Worm (Caenorhabditis elegans): ENCODE data around the gene srd-18.

srd-18 gene

DNA sequence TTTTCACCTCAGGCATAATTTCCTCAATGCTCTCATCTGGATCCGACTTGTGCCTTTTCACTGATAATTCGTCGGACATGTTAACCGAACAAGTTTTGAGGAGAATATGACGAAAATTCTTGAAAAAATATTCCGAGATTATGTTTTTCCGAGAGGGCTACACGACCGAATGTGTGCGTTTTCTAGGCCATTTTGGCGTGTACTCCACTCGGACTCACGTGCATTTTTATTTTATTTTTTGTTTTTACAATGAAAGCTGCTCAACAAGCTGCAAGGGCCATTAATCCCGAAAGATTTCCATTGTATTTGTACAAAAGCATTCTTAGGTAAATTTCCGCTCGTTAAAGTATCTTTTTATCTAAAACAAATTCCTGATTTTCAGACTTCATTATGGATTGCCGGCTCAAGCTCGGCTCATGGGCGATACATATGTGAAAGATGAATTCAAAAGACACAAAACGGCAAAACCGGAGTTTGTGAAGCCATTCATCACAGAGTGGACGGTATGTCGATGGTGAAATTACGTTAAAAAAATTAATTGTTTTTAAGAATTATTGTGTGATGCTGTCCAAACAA is 41.6 kb upstream of the srd-18 start, which contains the start of the genes F25H9.6 and F25H9.7 (continued):
- TF ChIP-seq tbx-9 (tag; optimal IDR thresholded peaks at IDR 0.05; ENCODE audit: borderline replicate concordance): no peak
- peak; percentile 79 for TF ChIP-seq ceh-100 (GFP tag; IDR thresholded peaks at IDR 0.05)
- peak; percentile 24; the same call in 1 of the 2 replicates for TF ChIP-seq C17E4.6 (GFP tag; IDR thresholded peaks at IDR 0.05)
- peak; percentile 22 for TF ChIP-seq F10E7.11 (tag; optimal IDR thresholded peaks at IDR 0.05)
- TF ChIP-seq dox-1 (GFP tag; IDR thresholded peaks at IDR 0.05): peak; percentile 88; the same call in 1 of the 2 replicates
- TF ChIP-seq nhr-90 (tag; optimal IDR thresholded peaks at IDR 0.05): no peak
- TF ChIP-seq sea-2 (GFP tag; IDR thresholded peaks at IDR 0.05): peak; percentile 47; the same call in 1 of the 2 replicates
- TF ChIP-seq ztf-18 (tag; optimal IDR thresholded peaks at IDR 0.05): peak; percentile 12
- peak in 1 of 3 experiments; percentile 64 for TF ChIP-seq lin-35 (GFP tag; optimal IDR thresholded peaks at IDR 0.05)
- TF ChIP-seq unc-130 (GFP tag; optimal IDR thresholded peaks at IDR 0.05): peak; percentile 96
- TF ChIP-seq ceh-79 (tag; optimal IDR thresholded peaks at IDR 0.05): peak; percentile 49
- no peak for TF ChIP-seq nfya-1 (tag; optimal IDR thresholded peaks at IDR 0.05; ENCODE audit: borderline replicate concordance, insufficient read depth)
- TF ChIP-seq nfyb-1 (GFP tag; IDR thresholded peaks at IDR 0.05): peak; percentile 81
- TF ChIP-seq nhr-120 (GFP tag; IDR thresholded peaks at IDR 0.05): 0 out of 2 replicates have a peak, but pooled peaks have one; percentile 58
- peak; percentile 91 for TF ChIP-seq akir-1 (GFP tag; optimal IDR thresholded peaks at IDR 0.05)
- peak; percentile 91; the same call in 1 of the 2 replicates for TF ChIP-seq bed-2 (GFP tag; IDR thresholded peaks at IDR 0.05)
- TF ChIP-seq nhr-27 (tag; optimal IDR thresholded peaks at IDR 0.05): peak; percentile 46
- TF ChIP-seq B0261.1 (tag; optimal IDR thresholded peaks at IDR 0.05): peak; percentile 11
- TF ChIP-seq hsf-1 (GFP tag; IDR thresholded peaks at IDR 0.05): peak; percentile 60; the same call in 1 of the 2 replicates
- no peak for TF ChIP-seq Y95B8A.8 (GFP tag; IDR thresholded peaks at IDR 0.05)
- peak; percentile 92 for TF ChIP-seq K12H6.12 (tag; optimal IDR thresholded peaks at IDR 0.05)
- 0 out of 2 replicates have a peak, but pooled peaks have one; percentile 45 for TF ChIP-seq F39B2.1 (GFP tag; IDR thresholded peaks at IDR 0.05)
- TF ChIP-seq snpc-1.3 (tag; optimal IDR thresholded peaks at IDR 0.05; ENCODE audit: insufficient read depth): peak; percentile 31
- peak; percentile 74 for TF ChIP-seq madf-10 (tag; optimal IDR thresholded peaks at IDR 0.05)
- no peak for TF ChIP-seq gei-17 (GFP tag; optimal IDR thresholded peaks at IDR 0.05)
- TF ChIP-seq let-607 (tag; optimal IDR thresholded peaks at IDR 0.05): peak in 1 of 2 experiments; percentile 71
- peak; percentile 95 for TF ChIP-seq ceh-27 (GFP tag; optimal IDR thresholded peaks at IDR 0.05)
- TF ChIP-seq ztf-22 (GFP tag; optimal IDR thresholded peaks at IDR 0.05): peak; percentile 39
- TF ChIP-seq ets-4 (GFP tag; optimal IDR thresholded peaks at IDR 0.05): no peak
- TF ChIP-seq zfh-2 (GFP tag; conservative IDR thresholded peaks at IDR 0.05): no peak
- no peak for TF ChIP-seq B0019.2 (GFP tag; conservative IDR thresholded peaks at IDR 0.05)
- peak; percentile 57; the same call in 1 of the 2 replicates for TF ChIP-seq B0336.3 (GFP tag; IDR thresholded peaks at IDR 0.05)
- TF ChIP-seq B0035.1 (tag; optimal IDR thresholded peaks at IDR 0.05): peak; percentile 42
- peak; percentile 31 to 92 for TF ChIP-seq rec-8 (tag; optimal IDR thresholded peaks at IDR 0.05)
- TF ChIP-seq F55B11.4 (tag; optimal IDR thresholded peaks at IDR 0.05; ENCODE audit: borderline replicate concordance, insufficient read depth): no peak
- TF ChIP-seq madf-6 (GFP tag; IDR thresholded peaks at IDR 0.05): peak; percentile 79
- peak; percentile 53 for TF ChIP-seq somi-1 (GFP tag; optimal IDR thresholded peaks at IDR 0.05)
- TF ChIP-seq Y56A3A.18 (GFP tag; IDR thresholded peaks at IDR 0.05): 0 out of 2 replicates have a peak, but pooled peaks have one; percentile 57
- TF ChIP-seq snpc-4 (GFP tag; optimal IDR thresholded peaks at IDR 0.05): no peak
- peak in 1 of 4 experiments; percentile 54 for TF ChIP-seq snpc-4 (tag; optimal IDR thresholded peaks at IDR 0.05)
- TF ChIP-seq mel-28 (tag; optimal IDR thresholded peaks at IDR 0.05; ENCODE audit: borderline replicate concordance): no peak
- peak; percentile 99 for TF ChIP-seq ccch-3 (GFP tag; optimal IDR thresholded peaks at IDR 0.05)
- peak; percentile 52 for TF ChIP-seq lsl-1 (GFP tag; optimal IDR thresholded peaks at IDR 0.05)
- no peak for TF ChIP-seq mes-4 (tag; optimal IDR thresholded peaks at IDR 0.05)
- TF ChIP-seq pbrm-1 (GFP tag; IDR thresholded peaks at IDR 0.05): peak; percentile 70; the same call in 1 of the 2 replicates
- TF ChIP-seq ceh-40 (GFP tag; IDR thresholded peaks at IDR 0.05): 0 out of 2 replicates have a peak, but pooled peaks have one; percentile 36
